Fruit fly (Drosophila melanogaster) whole organism, prepupa: Measurements from ENCODE around the gene vers.

Experiments
- Blimp-1 ChIP-seq: fragments of 200-800 bp; sonication (Bioruptor generic); optimal IDR thresholded peaks from 3 replicates; lab custom pipeline; 2017; ENCODE audit warnings: missing biosample characterization, missing genetic modification characterization, mild to moderate bottlenecking, moderate library complexity, missing genetic modification reagents
- CG10631 ChIP-seq: fragments of 200-800 bp; sonication (Bioruptor generic); optimal IDR thresholded peaks from 2 replicates; lab custom pipeline; 2016; ENCODE audit warnings: missing biosample characterization, missing genetic modification characterization
- CG11902 ChIP-seq: fragments of 200-800 bp; sonication (Bioruptor generic); optimal IDR thresholded peaks from 3 replicates; lab custom pipeline; 2016; ENCODE audit warnings: missing biosample characterization, missing genetic modification characterization
- CG15336 ChIP-seq: fragments of 200-800 bp; sonication (Bioruptor generic); IDR thresholded peaks from 2 replicates; pipeline ENCODE4 v1.3.6; 2022; ENCODE audit warnings: missing biosample characterization, missing genetic modification characterization
- CG1621 ChIP-seq: fragments of 200-800 bp; sonication (Bioruptor generic); optimal IDR thresholded peaks from 3 replicates; lab custom pipeline; 2018; ENCODE audit warnings: missing biosample characterization, mild to moderate bottlenecking, missing genetic modification characterization
- CG16779 ChIP-seq: fragments of 200-800 bp; sonication (Bioruptor generic); optimal IDR thresholded peaks from 3 replicates; lab custom pipeline; 2017; ENCODE audit warnings: missing biosample characterization, mild to moderate bottlenecking, missing genetic modification characterization
- CG31627 ChIP-seq: fragments of 200-800 bp; sonication (Bioruptor generic); optimal IDR thresholded peaks from 3 replicates; lab custom pipeline; 2016; ENCODE audit warnings: missing biosample characterization, missing genetic modification characterization
- CG32006 ChIP-seq: fragments of 200-800 bp; sonication (Bioruptor generic); optimal IDR thresholded peaks from 3 replicates; lab custom pipeline; 2017; ENCODE audit warnings: missing biosample characterization, mild to moderate bottlenecking, missing genetic modification characterization
- CG34406 ChIP-seq: fragments of 200-800 bp; sonication (Bioruptor generic); optimal IDR thresholded peaks from 3 replicates; lab custom pipeline; 2016; ENCODE audit warnings: missing biosample characterization, missing genetic modification characterization
- CG3919 ChIP-seq: fragments of 200-800 bp; sonication (Bioruptor generic); optimal IDR thresholded peaks from 3 replicates; lab custom pipeline; 2016; ENCODE audit warnings: missing biosample characterization, missing genetic modification characterization
- CG4318 ChIP-seq: fragments of 200-800 bp; sonication (Bioruptor generic); optimal IDR thresholded peaks from 3 replicates; lab custom pipeline; 2017; ENCODE audit warnings: missing biosample characterization, mild to moderate bottlenecking, missing genetic modification characterization
- CG6163 ChIP-seq: fragments of 200-800 bp; sonication (Bioruptor generic); IDR thresholded peaks from 3 replicates; pipeline ENCODE4 v1.3.6; 2022; ENCODE audit warnings: missing biosample characterization, missing genetic modification characterization
- CG6276 ChIP-seq: fragments of 200-800 bp; sonication (Bioruptor generic); optimal IDR thresholded peaks from 2 replicates; lab custom pipeline; 2017; ENCODE audit warnings: missing biosample characterization, mild to moderate bottlenecking, missing genetic modification characterization
- CG6792 ChIP-seq: fragments of 200-800 bp; sonication (Bioruptor generic); optimal IDR thresholded peaks from 3 replicates; lab custom pipeline; 2016; ENCODE audit warnings: missing biosample characterization, missing genetic modification characterization
- CG6808 ChIP-seq: fragments of 200-800 bp; sonication (Bioruptor generic); optimal IDR thresholded peaks from 3 replicates; lab custom pipeline; 2017; ENCODE audit warnings: missing biosample characterization, missing genetic modification characterization, mild to moderate bottlenecking, moderate library complexity, missing genetic modification reagents
- CG7368 ChIP-seq: fragments of 200-800 bp; sonication (Bioruptor generic); optimal IDR thresholded peaks from 3 replicates; lab custom pipeline; 2016; ENCODE audit warnings: missing biosample characterization, missing genetic modification characterization
- CG8119 ChIP-seq: fragments of 200-800 bp; sonication (Bioruptor generic); IDR thresholded peaks from 3 replicates; pipeline ENCODE4 v1.3.6; 2022; ENCODE audit warnings: missing biosample characterization, missing genetic modification characterization
- CG8319 ChIP-seq: fragments of 200-800 bp; sonication (Bioruptor generic); optimal IDR thresholded peaks from 3 replicates; lab custom pipeline; 2016; ENCODE audit warnings: missing biosample characterization, missing genetic modification characterization
- CG8632 ChIP-seq: fragments of 200-800 bp; sonication (Bioruptor generic); optimal IDR thresholded peaks from 3 replicates; lab custom pipeline; 2016; ENCODE audit warnings: missing biosample characterization, missing genetic modification characterization
- CG9139 ChIP-seq: fragments of 200-800 bp; sonication (Bioruptor generic); optimal IDR thresholded peaks from 3 replicates; lab custom pipeline; 2017; ENCODE audit warnings: missing biosample characterization, mild to moderate bottlenecking, missing genetic modification characterization
- Eip75B ChIP-seq: fragments of 200-800 bp; sonication (Bioruptor generic); optimal IDR thresholded peaks from 3 replicates; lab custom pipeline; 2016; ENCODE audit warnings: missing biosample characterization, missing genetic modification characterization
- Eip78C ChIP-seq: fragments of 200-800 bp; sonication (Bioruptor generic); peaks from one replicate; lab custom pipeline; 2016; ENCODE audit warnings: missing biosample characterization, missing genetic modification characterization
- Eip93F ChIP-seq: fragments of 200-800 bp; sonication (Bioruptor generic); optimal IDR thresholded peaks from 2 replicates; lab custom pipeline; 2016; ENCODE audit warnings: missing biosample characterization, mild to moderate bottlenecking, missing genetic modification characterization
- Ets96B ChIP-seq: fragments of 200-800 bp; optimal IDR thresholded peaks from 2 replicates; lab custom pipeline; 2019; ENCODE audit warnings: missing biosample characterization, mild to moderate bottlenecking, missing genetic modification characterization, moderate library complexity
- Gug ChIP-seq: fragments of 200-800 bp; sonication (Bioruptor generic); IDR thresholded peaks from 2 replicates; pipeline ENCODE4 v1.3.6; 2022; ENCODE audit warnings: missing biosample characterization, missing genetic modification characterization
- Hr38 ChIP-seq: sonication (Bioruptor generic); optimal IDR thresholded peaks from 2 replicates; lab custom pipeline; 2016; ENCODE audit warnings: missing biosample characterization, missing genetic modification characterization
- Hr39 ChIP-seq: fragments of 200-800 bp; sonication (Bioruptor generic); optimal IDR thresholded peaks from 2 replicates; lab custom pipeline; 2016; ENCODE audit warnings: missing biosample characterization, missing genetic modification characterization
- Hr4 ChIP-seq: fragments of 200-800 bp; sonication (Bioruptor generic); optimal IDR thresholded peaks from 3 replicates; lab custom pipeline; 2016; ENCODE audit warnings: missing biosample characterization, missing genetic modification characterization
- Lpt ChIP-seq: fragments of 200-800 bp; sonication (Bioruptor generic); optimal IDR thresholded peaks from 3 replicates; lab custom pipeline; 2016; ENCODE audit warnings: missing biosample characterization, missing genetic modification characterization
- Met ChIP-seq: fragments of 200-800 bp; sonication (Bioruptor generic); optimal IDR thresholded peaks from 3 replicates; lab custom pipeline; 2016; ENCODE audit warnings: missing biosample characterization, missing genetic modification characterization
- Sox102F ChIP-seq: fragments of 200-800 bp; sonication (Bioruptor generic); optimal IDR thresholded peaks from 2 replicates; lab custom pipeline; 2016; ENCODE audit warnings: missing biosample characterization, mild to moderate bottlenecking, missing genetic modification characterization
- Sox15 ChIP-seq: fragments of 200-800 bp; sonication (Bioruptor generic); optimal IDR thresholded peaks from 3 replicates; lab custom pipeline; 2016; ENCODE audit warnings: missing biosample characterization, missing genetic modification characterization
- achi ChIP-seq: fragments of 200-800 bp; sonication (Bioruptor generic); optimal IDR thresholded peaks from 3 replicates; lab custom pipeline; 2016; ENCODE audit warnings: missing biosample characterization, missing genetic modification characterization
- acj6 ChIP-seq: fragments of 200-800 bp; sonication (Bioruptor generic); optimal IDR thresholded peaks from 3 replicates; lab custom pipeline; 2016; ENCODE audit warnings: missing biosample characterization, missing genetic modification characterization
- cyc ChIP-seq: fragments of 200-800 bp; sonication (Bioruptor generic); optimal IDR thresholded peaks from 3 replicates; lab custom pipeline; 2016; ENCODE audit warnings: missing biosample characterization, missing genetic modification characterization
- dac ChIP-seq: fragments of 200-800 bp; sonication (Bioruptor generic); optimal IDR thresholded peaks from 2 replicates; lab custom pipeline; 2017; ENCODE audit warnings: missing biosample characterization, mild to moderate bottlenecking, missing genetic modification characterization
- dsx ChIP-seq: fragments of 200-800 bp; optimal IDR thresholded peaks from 3 replicates; lab custom pipeline; 2019; ENCODE audit warnings: missing biosample characterization, mild to moderate bottlenecking, missing genetic modification characterization, moderate library complexity; ENCODE audit not compliant: poor library complexity, severe bottlenecking
- esn ChIP-seq: fragments of 200-800 bp; sonication (Bioruptor generic); optimal IDR thresholded peaks from 2 replicates; lab custom pipeline; 2016; ENCODE audit warnings: missing biosample characterization, mild to moderate bottlenecking, missing genetic modification characterization, moderate library complexity
- fd85E ChIP-seq: fragments of 200-800 bp; sonication (Bioruptor generic); optimal IDR thresholded peaks from 3 replicates; lab custom pipeline; 2016; ENCODE audit warnings: missing biosample characterization, missing genetic modification characterization
- lz ChIP-seq: fragments of 200-800 bp; sonication (Bioruptor generic); optimal IDR thresholded peaks from 3 replicates; lab custom pipeline; 2016; ENCODE audit warnings: missing biosample characterization, missing genetic modification characterization
- salr ChIP-seq, 2 experiments: fragments of 200-800 bp; sonication (Bioruptor generic); optimal IDR thresholded peaks; 3 replicates each; lab custom pipeline; 2016 to 2018; ENCODE audit warnings: missing biosample characterization in 2 of 2, missing genetic modification characterization in 2 of 2, mild to moderate bottlenecking in 1 of 2
- spab ChIP-seq: fragments of 200-800 bp; sonication (Bioruptor generic); optimal IDR thresholded peaks from 2 replicates; lab custom pipeline; 2017; ENCODE audit warnings: missing biosample characterization, mild to moderate bottlenecking, missing genetic modification characterization, missing genetic modification reagents
- ss ChIP-seq, 2 experiments: fragments of 200-800 bp; sonication (Bioruptor generic); optimal IDR thresholded peaks; 2 replicates in 1 of 2; 3 replicates in 1 of 2; lab custom pipeline; 2017 to 2018; ENCODE audit warnings: mild to moderate bottlenecking in 2 of 2, missing biosample characterization in 2 of 2, missing genetic modification characterization in 2 of 2, moderate library complexity in 1 of 2
- vri ChIP-seq: fragments of 200-800 bp; sonication (Bioruptor generic); optimal IDR thresholded peaks from 3 replicates; lab custom pipeline; 2016; ENCODE audit warnings: missing biosample characterization, mild to moderate bottlenecking, missing genetic modification characterization

Gene vers

dm6 chr3L:12096799-12097662, 18.9 kb upstream of the vers start (continued):
- TF ChIP-seq Gug (GFP tag; lab: Robert Waterston, UW) (0 out of 2 replicates have a peak, but pooled peaks have one; percentile 30), CG1621 (peak; percentile 6), Eip78C (peak; percentile 90), CG16779 (tag; lab: Kevin White, UChicago) (no peak), esn (GFP tag; lab: Kevin White, UChicago) (peak; percentile 50), CG8632 (peak; percentile 50), Met (GFP tag; lab: Kevin White, UChicago) (peak; percentile 58), ss (GFP tag; optimal IDR thresholded peaks at IDR 0.05; lab: Kevin White, UChicago) (peak; percentile 38 to 64), fd85E (GFP tag; lab: Kevin White, UChicago) (no peak), CG8319 (GFP tag; lab: Kevin White, UChicago) (no peak), Sox15 (GFP tag; lab: Kevin White, UChicago) (peak; percentile 6), dsx (GFP tag; lab: Kevin White, UChicago) (peak; percentile 66), cyc (GFP tag; lab: Kevin White, UChicago) (peak; percentile 59), CG9139 (peak; percentile 48), CG6792 (peak; percentile 21), CG31627 (GFP tag; lab: Kevin White, UChicago) (peak; percentile 32), CG32006 (GFP tag; lab: Kevin White, UChicago) (peak; percentile 73), Eip93F (GFP tag; lab: Kevin White, UChicago) (no peak), CG7368 (GFP tag; lab: Kevin White, UChicago) (peak; percentile 12), CG15336 (GFP tag; lab: Robert Waterston, UW) (peak; percentile 75), Sox102F (GFP tag; lab: Kevin White, UChicago) (peak; percentile 62), CG3919 (GFP tag; lab: Kevin White, UChicago) (peak; percentile 66), CG6163 (GFP tag; lab: Robert Waterston, UW) (peak; percentile 75), salr (GFP tag; optimal IDR thresholded peaks at IDR 0.05; lab: Kevin White, UChicago) (peak in 1 of 2 experiments; percentile 32), CG6276 (GFP tag; lab: Kevin White, UChicago) (peak; percentile 57), CG4318 (GFP tag; lab: Kevin White, UChicago) (peak; percentile 53), Hr4 (GFP tag; lab: Kevin White, UChicago) (peak; percentile 54)

- TF ChIP-seq CG8319 (GFP tag; lab: Kevin White, UChicago): no peak
- peak; percentile 47 for TF ChIP-seq CG8632
- TF ChIP-seq lz (GFP tag; lab: Kevin White, UChicago): no peak
- no peak for TF ChIP-seq Hr39 (GFP tag; lab: Kevin White, UChicago)
- peak; percentile 22 for TF ChIP-seq Met (GFP tag; lab: Kevin White, UChicago)
- TF ChIP-seq Eip93F (GFP tag; lab: Kevin White, UChicago): no peak
- TF ChIP-seq CG1621: no peak
- TF ChIP-seq achi (GFP tag; lab: Kevin White, UChicago): peak; percentile 13
- no peak for TF ChIP-seq salr (GFP tag; optimal IDR thresholded peaks at IDR 0.05; lab: Kevin White, UChicago)
- TF ChIP-seq cyc (GFP tag; lab: Kevin White, UChicago): peak; percentile 14
- TF ChIP-seq Sox15 (GFP tag; lab: Kevin White, UChicago): peak; percentile 13
- TF ChIP-seq CG10631 (GFP tag; lab: Kevin White, UChicago): peak; percentile 55
- TF ChIP-seq dac (GFP tag; lab: Kevin White, UChicago): no peak
- TF ChIP-seq CG6276 (GFP tag; lab: Kevin White, UChicago): no peak
- TF ChIP-seq CG7368 (GFP tag; lab: Kevin White, UChicago): no peak
- TF ChIP-seq CG9139: no peak
- TF ChIP-seq esn (GFP tag; lab: Kevin White, UChicago): peak; percentile 48
- peak; percentile 61 for TF ChIP-seq CG6808 (GFP tag; lab: Kevin White, UChicago)
- no peak for TF ChIP-seq Hr38 (GFP tag; lab: Kevin White, UChicago)
- TF ChIP-seq Lpt (GFP tag; lab: Kevin White, UChicago): no peak
- TF ChIP-seq acj6 (GFP tag; lab: Kevin White, UChicago): peak; percentile 22
- TF ChIP-seq Hr4 (GFP tag; lab: Kevin White, UChicago): no peak
- peak; percentile 21 for TF ChIP-seq CG34406
- TF ChIP-seq CG31627 (GFP tag; lab: Kevin White, UChicago): no peak
- peak; percentile 53 for TF ChIP-seq spab (GFP tag; lab: Kevin White, UChicago)
- TF ChIP-seq Eip75B (GFP tag; lab: Kevin White, UChicago): no peak
- TF ChIP-seq CG15336 (GFP tag; lab: Robert Waterston, UW): no peak
- no peak for TF ChIP-seq CG11902
- TF ChIP-seq Ets96B (tag; lab: Kevin White, UChicago): peak; percentile 78
- no peak for TF ChIP-seq Blimp-1 (GFP tag; lab: Kevin White, UChicago)
- TF ChIP-seq fd85E (GFP tag; lab: Kevin White, UChicago): no peak
- peak; percentile 1 for TF ChIP-seq vri (GFP tag; lab: Kevin White, UChicago)
- TF ChIP-seq CG8119 (GFP tag; lab: Robert Waterston, UW): no peak
These were observed 16.4 kb upstream of the vers start for dm6 chr3L:12099329-12100031.
